Fruit fly (Drosophila melanogaster): ENCODE results near the gene VAChT.

Gene VAChT

dm6 chr3R:18758548-18759257, 53.4 kb downstream of the VAChT start, which contains the start of gene Epg5 (continued):
- TF ChIP-seq caup (GFP tag; optimal IDR thresholded peaks at IDR 0.05; ENCODE audit: severe bottlenecking) (no peak), Dek (tag; optimal IDR thresholded peaks at IDR 0.05) (peak; percentile 59), CG8089 (GFP tag; optimal IDR thresholded peaks at IDR 0.05) (peak; percentile 45), Rfx (GFP tag; IDR thresholded peaks at IDR 0.05) (peak; percentile 90), stwl (tag; optimal IDR thresholded peaks at IDR 0.05) (peak; percentile 70), CG4282 (GFP tag; optimal IDR thresholded peaks at IDR 0.05) (no peak), nom (GFP tag; optimal IDR thresholded peaks at IDR 0.05) (no peak), B-H1 (GFP tag; IDR thresholded peaks at IDR 0.05) (peak; percentile 31; the same call in 1 of the 3 replicates), sd (tag; optimal IDR thresholded peaks at IDR 0.05) (no peak), CG2889 (GFP tag; IDR thresholded peaks at IDR 0.05) (0 out of 3 replicates have a peak, but pooled peaks have one; percentile 18), CG4854 (GFP tag; optimal IDR thresholded peaks at IDR 0.05) (no peak), chn (GFP tag; optimal IDR thresholded peaks at IDR 0.05) (peak; percentile 85), CoRest (tag; optimal IDR thresholded peaks at IDR 0.05) (peak; percentile 84)

Measured in whole organism, embryonic.